Fruit fly (Drosophila melanogaster) whole organism, wandering third instar larva: ENCODE results near the gene rost.

Source experiments
- Abd-B ChIP-seq: fragments of >200 bp; optimal IDR thresholded peaks from 2 replicates; lab custom pipeline; 2017; ENCODE audit warnings: missing biosample characterization, missing genetic modification characterization
- CG9705 ChIP-seq: fragments of 200-800 bp; sonication (Bioruptor generic); optimal IDR thresholded peaks from 2 replicates; lab custom pipeline; 2018; ENCODE audit warnings: missing biosample characterization, mild to moderate bottlenecking, missing genetic modification characterization
- CrebA ChIP-seq: fragments of 200-800 bp; sonication (Bioruptor generic); optimal IDR thresholded peaks from 2 replicates; lab custom pipeline; 2016; ENCODE audit warnings: missing biosample characterization, mild to moderate bottlenecking, missing genetic modification characterization, borderline replicate concordance
- Dfd ChIP-seq: fragments of >200 bp; optimal IDR thresholded peaks from 2 replicates; lab custom pipeline; 2017; ENCODE audit warnings: missing biosample characterization, missing genetic modification characterization
- Dif ChIP-seq: fragments of 200-275, 200-300 bp; sonication (Bioruptor generic); optimal IDR thresholded peaks from 2 replicates; lab custom pipeline; 2018; ENCODE audit warnings: missing biosample characterization, missing genetic modification characterization; ENCODE audit not compliant: partially characterized antibody
- GATAd ChIP-seq: sonication (Bioruptor generic); optimal IDR thresholded peaks from 2 replicates; lab custom pipeline; 2016; ENCODE audit warnings: missing biosample characterization, missing genetic modification characterization
- HLH106 ChIP-seq: fragments of 200-800 bp; optimal IDR thresholded peaks from 3 replicates; lab custom pipeline; 2019; ENCODE audit warnings: missing biosample characterization, mild to moderate bottlenecking, missing genetic modification characterization, moderate library complexity
- Hnf4 ChIP-seq: fragments of 200-800 bp; sonication (Bioruptor generic); optimal IDR thresholded peaks from 2 replicates; lab custom pipeline; 2016; ENCODE audit warnings: missing biosample characterization, mild to moderate bottlenecking, missing genetic modification characterization
- Hr78 ChIP-seq: fragments of >200 bp; optimal IDR thresholded peaks from 2 replicates; lab custom pipeline; 2017; ENCODE audit warnings: missing biosample characterization, missing genetic modification characterization
- Hr83 ChIP-seq: fragments of 200-300 bp; sonication (Bioruptor generic); optimal IDR thresholded peaks from 2 replicates; lab custom pipeline; 2016; ENCODE audit warnings: missing biosample characterization, mild to moderate bottlenecking, missing genetic modification characterization, moderate library complexity; ENCODE audit not compliant: poor library complexity, severe bottlenecking
- Jra ChIP-seq: sonication (Bioruptor generic); optimal IDR thresholded peaks from 2 replicates; lab custom pipeline; 2016; ENCODE audit warnings: missing biosample characterization, missing genetic modification characterization
- Mio ChIP-seq: sonication (Bioruptor generic); optimal IDR thresholded peaks from 2 replicates; lab custom pipeline; 2016; ENCODE audit warnings: missing biosample characterization, missing genetic modification characterization
- N ChIP-seq: fragments of >200 bp; optimal IDR thresholded peaks from 2 replicates; lab custom pipeline; 2018; ENCODE audit warnings: missing biosample characterization, missing external identifiers, missing genetic modification characterization
- OdsH ChIP-seq: fragments of 200-800 bp; sonication (Bioruptor generic); optimal IDR thresholded peaks from 2 replicates; lab custom pipeline; 2016; ENCODE audit warnings: missing biosample characterization, mild to moderate bottlenecking, missing genetic modification characterization
- Rel ChIP-seq, 2 experiments: fragments of 200-800 bp; sonication (Bioruptor generic) in 1 of 2; optimal IDR thresholded peaks; 2 replicates in 1 of 2; 3 replicates in 1 of 2; lab custom pipeline; 2016 to 2019; ENCODE audit warnings: mild to moderate bottlenecking in 2 of 2, missing biosample characterization in 2 of 2, missing genetic modification characterization in 2 of 2, moderate library complexity in 1 of 2
- Sp1 ChIP-seq: fragments of 200-800 bp; sonication (Bioruptor generic); optimal IDR thresholded peaks from 3 replicates; lab custom pipeline; 2019; ENCODE audit warnings: missing biosample characterization, mild to moderate bottlenecking, missing genetic modification characterization, moderate library complexity
- Vsx2 ChIP-seq: fragments of 200-300, 225-300 bp; sonication (Bioruptor generic); optimal IDR thresholded peaks from 2 replicates; lab custom pipeline; 2018; ENCODE audit warnings: missing biosample characterization, missing genetic modification characterization; ENCODE audit not compliant: partially characterized antibody
- br ChIP-seq: fragments of 200-800 bp; sonication (Bioruptor generic); optimal IDR thresholded peaks from 2 replicates; lab custom pipeline; 2016; ENCODE audit warnings: missing biosample characterization, missing genetic modification characterization
- dl ChIP-seq, 2 experiments: fragments of 175-275, 200-275 bp in 1 of 2; fragments of 200-275 bp in 1 of 2; sonication (Bioruptor generic); optimal IDR thresholded peaks; lab custom pipeline; 2018; ENCODE audit warnings: mild to moderate bottlenecking in 2 of 2, missing biosample characterization in 2 of 2, missing genetic modification characterization in 2 of 2, moderate library complexity in 2 of 2; ENCODE audit not compliant: partially characterized antibody in 2 of 2, insufficient read depth in 1 of 2
- dmrt93B ChIP-seq: fragments of 200-800 bp; sonication (Bioruptor generic); optimal IDR thresholded peaks from 2 replicates; lab custom pipeline; 2018; ENCODE audit warnings: missing biosample characterization, mild to moderate bottlenecking, missing genetic modification characterization
- ey ChIP-seq: fragments of 200-800 bp; sonication (Bioruptor generic); optimal IDR thresholded peaks from 2 replicates; lab custom pipeline; 2016; ENCODE audit warnings: missing biosample characterization, missing genetic modification characterization
- foxo ChIP-seq, 2 experiments: fragments of 200-800 bp; sonication (Bioruptor generic); optimal IDR thresholded peaks; 2 replicates in 1 of 2; 3 replicates in 1 of 2; lab custom pipeline; 2016 to 2017; ENCODE audit warnings: missing biosample characterization in 2 of 2, missing genetic modification characterization in 2 of 2
- fru ChIP-seq: fragments of 200-800 bp; sonication (Bioruptor generic); optimal IDR thresholded peaks from 3 replicates; lab custom pipeline; 2016; ENCODE audit warnings: missing biosample characterization, mild to moderate bottlenecking, missing genetic modification characterization
- h ChIP-seq: fragments of 200-800 bp; sonication (Bioruptor generic); optimal IDR thresholded peaks from 3 replicates; lab custom pipeline; 2016; ENCODE audit warnings: missing biosample characterization, mild to moderate bottlenecking, missing genetic modification characterization
- jim ChIP-seq: fragments of 175-275, 200-325 bp; sonication (Bioruptor generic); optimal IDR thresholded peaks from 2 replicates; lab custom pipeline; 2016; ENCODE audit warnings: missing biosample characterization, mild to moderate bottlenecking, missing genetic modification characterization
- lola ChIP-seq: fragments of >200 bp; optimal IDR thresholded peaks from 2 replicates; lab custom pipeline; 2017; ENCODE audit warnings: missing biosample characterization, missing genetic modification characterization
- pan ChIP-seq: fragments of >200 bp; optimal IDR thresholded peaks from 2 replicates; lab custom pipeline; 2017
- psq ChIP-seq: fragments of 200-800 bp; sonication (Bioruptor generic); optimal IDR thresholded peaks from 3 replicates; lab custom pipeline; 2017; ENCODE audit warnings: missing biosample characterization, mild to moderate bottlenecking, missing genetic modification characterization, moderate library complexity
- rgr ChIP-seq: fragments of 200-800 bp; sonication (Bioruptor generic); optimal IDR thresholded peaks from 3 replicates; lab custom pipeline; 2016; ENCODE audit warnings: missing biosample characterization, mild to moderate bottlenecking, missing genetic modification characterization
- sage ChIP-seq: fragments of 200-800 bp; sonication (Bioruptor generic); optimal IDR thresholded peaks from 2 replicates; lab custom pipeline; 2016; ENCODE audit warnings: missing biosample characterization, mild to moderate bottlenecking, missing genetic modification characterization
- sv ChIP-seq: fragments of 200-800 bp; sonication (Bioruptor generic); optimal IDR thresholded peaks from 3 replicates; lab custom pipeline; 2016; ENCODE audit warnings: missing biosample characterization, missing genetic modification characterization
- tai ChIP-seq: sonication (Bioruptor generic); optimal IDR thresholded peaks from 2 replicates; lab custom pipeline; 2016; ENCODE audit warnings: missing biosample characterization, missing genetic modification characterization
- woc ChIP-seq: sonication (Bioruptor generic); optimal IDR thresholded peaks from 2 replicates; lab custom pipeline; 2016; ENCODE audit warnings: missing biosample characterization, mild to moderate bottlenecking, missing genetic modification characterization

Gene rost

DNA sequence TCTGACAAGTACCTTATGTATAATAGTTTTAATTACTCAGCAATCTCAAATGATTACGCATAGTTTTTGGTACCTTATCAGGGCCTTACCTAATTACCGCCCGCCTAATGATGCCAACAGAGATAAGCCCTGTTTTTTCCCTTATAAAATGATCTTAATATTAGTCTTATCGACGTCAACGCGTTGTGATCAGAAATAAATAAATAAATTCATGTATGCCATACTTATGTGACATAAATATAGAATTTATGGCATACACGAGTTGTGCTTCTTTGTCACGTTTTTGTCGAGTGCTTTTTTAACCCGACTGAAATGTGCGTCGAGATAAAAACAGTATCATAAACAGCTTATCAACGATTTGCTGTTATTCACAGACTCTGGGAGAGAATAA is 33.0 kb downstream of the rost start:
- TF ChIP-seq Rel (GFP tag; optimal IDR thresholded peaks at IDR 0.05; lab: Kevin White, UChicago), result no peak
- TF ChIP-seq Rel (tag; optimal IDR thresholded peaks at IDR 0.05; lab: Kevin White, UChicago), result peak; percentile 16
- no peak for TF ChIP-seq h (GFP tag; lab: Kevin White, UChicago)
- TF ChIP-seq Abd-B (GFP tag; lab: Kevin White, UChicago), result no peak

DNA sequence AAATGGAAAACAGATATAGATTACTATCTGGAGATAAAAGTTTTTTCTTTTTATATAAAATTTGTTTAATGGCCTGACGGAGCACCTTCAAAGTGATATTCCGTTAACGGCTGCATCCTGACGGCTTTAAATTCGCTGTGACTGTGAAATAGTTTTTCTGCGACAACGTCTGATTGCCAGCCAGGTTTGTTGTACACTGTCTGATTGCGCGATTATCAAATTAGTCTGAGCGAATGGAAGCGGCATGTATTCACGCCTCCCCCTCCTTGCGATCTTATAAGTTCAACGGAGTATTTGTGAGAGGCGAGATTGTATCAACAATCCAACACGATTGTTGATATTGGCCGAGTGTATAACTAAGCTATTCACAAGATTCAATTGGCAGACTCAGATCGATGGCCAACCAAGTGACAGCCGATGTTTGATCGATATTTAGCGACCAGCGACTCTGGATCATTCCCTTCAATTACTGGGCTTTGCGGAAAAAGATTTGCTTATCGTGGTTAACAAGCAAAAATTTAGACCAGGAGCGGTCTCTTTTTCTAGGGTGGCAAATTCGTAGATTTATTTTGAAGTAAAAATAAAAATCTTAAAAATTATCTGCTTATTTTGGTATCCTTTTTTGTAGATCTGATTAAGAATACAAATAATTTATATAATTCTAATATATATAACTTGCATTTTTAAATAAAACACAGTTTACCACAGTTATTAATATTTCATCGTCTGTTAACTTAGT is 33.6 kb downstream of the rost start:
- TF ChIP-seq Rel (GFP tag; optimal IDR thresholded peaks at IDR 0.05; lab: Kevin White, UChicago), result no peak
- TF ChIP-seq Rel (tag; optimal IDR thresholded peaks at IDR 0.05; lab: Kevin White, UChicago), result no peak
- TF ChIP-seq fru (GFP tag; lab: Kevin White, UChicago), result no peak
- no peak for TF ChIP-seq pan (lab: Kevin White, UChicago)
- TF ChIP-seq h (GFP tag; lab: Kevin White, UChicago), result no peak
- no peak for TF ChIP-seq GATAd (GFP tag; lab: Kevin White, UChicago)

DNA sequence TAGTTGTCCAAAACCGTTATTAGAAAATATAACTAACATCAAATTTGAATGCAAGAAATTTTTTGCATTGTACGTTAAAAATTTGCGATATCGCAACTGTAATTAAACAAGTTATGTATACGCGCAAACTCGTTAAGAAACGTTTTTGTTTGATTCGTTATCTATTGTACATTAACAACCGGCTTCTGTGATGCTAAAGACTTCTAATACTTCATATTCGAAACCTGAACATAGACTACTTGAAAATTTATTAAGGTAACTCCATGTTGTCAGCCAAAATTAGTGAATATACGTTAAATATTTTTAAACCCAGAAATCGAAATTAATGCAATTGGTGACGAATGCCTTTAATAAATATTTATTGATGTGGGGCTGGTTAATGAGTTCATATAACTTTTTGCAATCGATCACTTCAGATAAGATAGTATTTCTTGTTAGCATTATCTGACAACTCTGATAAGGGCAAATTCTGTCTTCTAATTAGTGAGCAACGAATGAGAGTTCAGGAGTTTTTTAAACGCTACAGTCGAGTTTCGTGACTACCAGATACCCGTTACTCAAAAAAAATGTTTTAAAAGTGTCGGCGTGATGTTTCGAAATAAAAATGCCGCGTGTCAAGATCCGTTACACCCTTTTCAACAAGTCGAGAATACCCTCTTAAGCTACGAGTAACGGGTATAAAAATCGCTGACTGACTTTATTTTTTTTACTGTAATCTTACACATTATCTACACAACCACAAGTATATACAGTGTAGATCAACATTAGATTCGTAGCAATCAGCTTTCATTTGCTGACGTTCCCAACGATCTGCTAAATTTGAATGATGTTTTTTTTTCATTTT is 36.9 kb downstream of the rost start:
- peak; percentile 79 for TF ChIP-seq CrebA
- peak; percentile 68 for TF ChIP-seq Sp1 (GFP tag; lab: Kevin White, UChicago)
- peak; percentile 71 for TF ChIP-seq fru (GFP tag; lab: Kevin White, UChicago)
- TF ChIP-seq Dif (GFP tag; lab: Kevin White, UChicago), result peak; percentile 81
- TF ChIP-seq jim (GFP tag; lab: Kevin White, UChicago), result no peak
- peak; percentile 48 for TF ChIP-seq woc
- peak; percentile 74 for TF ChIP-seq rgr (GFP tag; lab: Kevin White, UChicago)
- peak; percentile 25 for TF ChIP-seq tai (GFP tag; lab: Kevin White, UChicago)
- TF ChIP-seq Vsx2 (GFP tag; lab: Kevin White, UChicago), result peak; percentile 49
- peak; percentile 48 for TF ChIP-seq psq (GFP tag; lab: Kevin White, UChicago)
- TF ChIP-seq Mio (GFP tag; lab: Kevin White, UChicago), result no peak
- peak; percentile 67 for TF ChIP-seq OdsH (GFP tag; lab: Kevin White, UChicago)
- TF ChIP-seq Hnf4, result peak; percentile 4
- TF ChIP-seq h (GFP tag; lab: Kevin White, UChicago), result peak; percentile 75
- TF ChIP-seq Dfd (GFP tag; lab: Kevin White, UChicago), result no peak
- TF ChIP-seq br, result peak; percentile 68
- TF ChIP-seq foxo (GFP tag; optimal IDR thresholded peaks at IDR 0.05; lab: Kevin White, UChicago), result peak in 1 of 2 experiments; percentile 76
- no peak for TF ChIP-seq Hr78 (GFP tag; lab: Kevin White, UChicago)
- peak; percentile 45 for TF ChIP-seq HLH106 (tag; lab: Kevin White, UChicago)
- TF ChIP-seq CG9705 (GFP tag; lab: Kevin White, UChicago), result no peak
- no peak for TF ChIP-seq Hr83
- TF ChIP-seq ey (GFP tag; lab: Kevin White, UChicago), result peak; percentile 70
- no peak for TF ChIP-seq N
- TF ChIP-seq lola (GFP tag; lab: Kevin White, UChicago), result no peak

dm6 chr2L:8951184-8951934 is 38.0 kb downstream of the rost start, which contains the start of gene C1GalTA:
Gene C1GalTA (minus strand): TSS chr2L:8951216.
- TF ChIP-seq GATAd (GFP tag; lab: Kevin White, UChicago) (no peak), Vsx2 (GFP tag; lab: Kevin White, UChicago) (no peak), dmrt93B (GFP tag; lab: Kevin White, UChicago) (peak; percentile 96), HLH106 (tag; lab: Kevin White, UChicago) (peak; percentile 99), Dif (GFP tag; lab: Kevin White, UChicago) (peak; percentile 70), psq (GFP tag; lab: Kevin White, UChicago) (peak; percentile 96), rgr (GFP tag; lab: Kevin White, UChicago) (peak; percentile 96), Rel (GFP tag; optimal IDR thresholded peaks at IDR 0.05; lab: Kevin White, UChicago) (peak; percentile 65), Rel (tag; optimal IDR thresholded peaks at IDR 0.05; lab: Kevin White, UChicago) (peak; percentile 90), Sp1 (GFP tag; lab: Kevin White, UChicago) (peak; percentile 99), sage (GFP tag; lab: Kevin White, UChicago) (peak; percentile 29), Hnf4 (peak; percentile 83), h (GFP tag; lab: Kevin White, UChicago) (peak; percentile 88), br (peak; percentile 81), N (no peak), ey (GFP tag; lab: Kevin White, UChicago) (peak; percentile 69), OdsH (GFP tag; lab: Kevin White, UChicago) (peak; percentile 98), woc (peak; percentile 69), sv (GFP tag; lab: Kevin White, UChicago) (peak; percentile 87), foxo (GFP tag; optimal IDR thresholded peaks at IDR 0.05; lab: Kevin White, UChicago) (peak in 1 of 2 experiments; percentile 98), CrebA (no peak), Abd-B (GFP tag; lab: Kevin White, UChicago) (no peak), dl (GFP tag; optimal IDR thresholded peaks at IDR 0.05; lab: Kevin White, UChicago; ENCODE audit: insufficient read depth in 1 of 2, partially characterized antibody in 2 of 2) (peak; percentile 36 to 42), Jra (GFP tag; lab: Kevin White, UChicago) (peak; percentile 36), Dfd (GFP tag; lab: Kevin White, UChicago) (peak; percentile 80), CG9705 (GFP tag; lab: Kevin White, UChicago) (peak; percentile 92), fru (GFP tag; lab: Kevin White, UChicago) (peak; percentile 88), tai (GFP tag; lab: Kevin White, UChicago) (peak; percentile 41)
